Fruit fly (Drosophila melanogaster) whole organism, embryonic: ENCODE measurements around the gene CG1233.
A peak's percentile ranks its signal among the peaks of the same experiment; 100 is the strongest.

Experiments
- Antp ChIP-seq: fragments of 200-800 bp; sonication (Bioruptor generic); optimal IDR thresholded peaks from 3 replicates; lab custom pipeline; 2016; ENCODE audit warnings: missing biosample characterization, missing genetic modification characterization
- Awh ChIP-seq: fragments of 200-800 bp; sonication (Bioruptor generic); IDR thresholded peaks from 2 replicates; pipeline ENCODE4, ENCODE4 v1.3.6; 2022; ENCODE audit warnings: missing biosample characterization, missing genetic modification characterization
- B-H1 ChIP-seq: fragments of 200-800 bp; sonication (Bioruptor generic); IDR thresholded peaks from 3 replicates; pipeline ENCODE4 v1.3.6; 2022; ENCODE audit warnings: missing biosample characterization, missing genetic modification characterization
- CG10274 ChIP-seq: fragments of 200-800 bp; sonication (Bioruptor generic); optimal IDR thresholded peaks from 3 replicates; lab custom pipeline; 2017; ENCODE audit warnings: missing biosample characterization, mild to moderate bottlenecking, missing genetic modification characterization
- CG10565 ChIP-seq: fragments of 200-800 bp; sonication (Bioruptor generic); optimal IDR thresholded peaks from 3 replicates; lab custom pipeline; 2016; ENCODE audit warnings: missing biosample characterization, mild to moderate bottlenecking, missing genetic modification characterization
- CG12155 ChIP-seq: fragments of 200-800 bp; sonication (Bioruptor generic); optimal IDR thresholded peaks from 3 replicates; lab custom pipeline; 2016; ENCODE audit warnings: missing biosample characterization, missing genetic modification characterization
- CG15073 ChIP-seq: fragments of 200-800 bp; sonication (Bioruptor generic); optimal IDR thresholded peaks from 2 replicates; lab custom pipeline; 2016; ENCODE audit warnings: missing biosample characterization, missing genetic modification characterization
- CG1602 ChIP-seq: fragments of 200-800 bp; sonication (Bioruptor generic); optimal IDR thresholded peaks from 3 replicates; lab custom pipeline; 2016; ENCODE audit warnings: missing biosample characterization, missing genetic modification characterization
- CG16779 ChIP-seq: fragments of 200-800 bp; sonication (Bioruptor generic); IDR thresholded peaks from 2 replicates; pipeline ENCODE4 v1.3.6; 2022; ENCODE audit warnings: missing biosample characterization, missing genetic modification characterization
- CG16813 ChIP-seq: fragments of 200-800 bp; sonication (Bioruptor generic); IDR thresholded peaks from 3 replicates; pipeline ENCODE4 v1.3.6; 2022; ENCODE audit warnings: missing biosample characterization, missing genetic modification characterization; ENCODE audit not compliant: partially characterized antibody
- CG16815 ChIP-seq: fragments of 200-800 bp; sonication (Bioruptor generic); optimal IDR thresholded peaks from 3 replicates; lab custom pipeline; 2017; ENCODE audit warnings: missing biosample characterization, mild to moderate bottlenecking, missing genetic modification characterization
- CG1832 ChIP-seq: fragments of 200-800 bp; sonication (Bioruptor generic); optimal IDR thresholded peaks from 2 replicates; lab custom pipeline; 2017; ENCODE audit warnings: missing biosample characterization, mild to moderate bottlenecking, missing genetic modification characterization, inconsistent platforms
- CG32767 ChIP-seq: fragments of 200-800 bp; sonication (Bioruptor generic); IDR thresholded peaks from 2 replicates; pipeline ENCODE4 v1.3.6; 2022; ENCODE audit warnings: missing biosample characterization, missing genetic modification characterization
- CG3726 ChIP-seq: fragments of 200-800 bp; sonication (Bioruptor generic); IDR thresholded peaks from 3 replicates; pipeline ENCODE4, ENCODE4 v1.3.6; 2022; ENCODE audit warnings: missing biosample characterization, missing genetic modification characterization
- CG42726 ChIP-seq: fragments of 200-800 bp; sonication (Bioruptor generic); IDR thresholded peaks from 2 replicates; pipeline ENCODE4 v1.3.6; 2022; ENCODE audit warnings: missing biosample characterization, missing genetic modification characterization; ENCODE audit not compliant: partially characterized antibody
- CG4360 ChIP-seq: fragments of 200-800 bp; sonication (Bioruptor generic); IDR thresholded peaks from 2 replicates; pipeline ENCODE4 v1.3.6; 2022; ENCODE audit warnings: missing biosample characterization, missing genetic modification characterization
- CG4404 ChIP-seq: fragments of 200-800 bp; sonication (Bioruptor generic); IDR thresholded peaks from 2 replicates; pipeline ENCODE4 v1.3.6; 2022; ENCODE audit warnings: missing biosample characterization, missing genetic modification characterization
- CG5953 ChIP-seq: fragments of 200-800 bp; sonication (Bioruptor generic); IDR thresholded peaks from 2 replicates; pipeline ENCODE4 v1.3.6; 2022; ENCODE audit warnings: missing biosample characterization, missing genetic modification characterization
- CG6254 ChIP-seq: fragments of 200-800 bp; sonication (Bioruptor generic); optimal IDR thresholded peaks from 3 replicates; lab custom pipeline; 2017; ENCODE audit warnings: mild to moderate bottlenecking, missing biosample characterization, missing genetic modification reagents, missing genetic modification characterization
- CG8359 ChIP-seq: fragments of 200-800 bp; sonication (Bioruptor generic); optimal IDR thresholded peaks from 2 replicates; lab custom pipeline; 2017; ENCODE audit warnings: missing biosample characterization, mild to moderate bottlenecking, missing genetic modification characterization, borderline replicate concordance
- Dad ChIP-seq: fragments of 200-800 bp; sonication (Bioruptor generic); optimal IDR thresholded peaks from 3 replicates; lab custom pipeline; 2016; ENCODE audit warnings: missing biosample characterization, missing genetic modification characterization
- Dip2 ChIP-seq: fragments of 200-800 bp; sonication (Bioruptor generic); IDR thresholded peaks from 2 replicates; pipeline ENCODE4 v1.3.6; 2022; ENCODE audit warnings: missing biosample characterization, missing genetic modification characterization
- Dip3 ChIP-seq: fragments of 200-800 bp; sonication (Bioruptor generic); optimal IDR thresholded peaks from 3 replicates; lab custom pipeline; 2016; ENCODE audit warnings: missing biosample characterization, missing genetic modification characterization
- Doc3 ChIP-seq: fragments of 200-800 bp; sonication (Bioruptor generic); IDR thresholded peaks from 3 replicates; pipeline ENCODE4 v1.3.6; 2022; ENCODE audit warnings: missing biosample characterization, missing genetic modification characterization; ENCODE audit not compliant: partially characterized antibody
- Dp ChIP-seq: fragments of 200-800 bp; sonication (Bioruptor generic); optimal IDR thresholded peaks from 2 replicates; lab custom pipeline; 2018; ENCODE audit warnings: missing biosample characterization, mild to moderate bottlenecking, missing genetic modification characterization, moderate library complexity
- GATAe ChIP-seq: fragments of 200-800 bp; sonication (Bioruptor generic); conservative IDR thresholded peaks from 2 replicates; pipeline ENCODE4 v1.3.6; 2022; ENCODE audit warnings: missing biosample characterization, missing genetic modification characterization
- Lpt ChIP-seq: fragments of >200 bp; optimal IDR thresholded peaks from 2 replicates; lab custom pipeline; 2018; ENCODE audit warnings: missing biosample characterization, missing genetic modification characterization
- MESR4 ChIP-seq: fragments of 200-800 bp; sonication (Bioruptor generic); optimal IDR thresholded peaks from 2 replicates; lab custom pipeline; 2018; ENCODE audit warnings: missing biosample characterization, mild to moderate bottlenecking, missing genetic modification characterization, moderate library complexity
- Myb ChIP-seq: fragments of 200-800 bp; sonication (Bioruptor generic); optimal IDR thresholded peaks from 2 replicates; lab custom pipeline; 2016; ENCODE audit warnings: missing biosample characterization, missing genetic modification characterization
- Neu2 ChIP-seq: fragments of 200-800 bp; sonication (Bioruptor generic); optimal IDR thresholded peaks from 3 replicates; lab custom pipeline; 2016; ENCODE audit warnings: missing biosample characterization, missing genetic modification characterization, borderline replicate concordance
- Nf-YB ChIP-seq: fragments of 200-800 bp; sonication (Bioruptor generic); optimal IDR thresholded peaks from 3 replicates; lab custom pipeline; 2019; ENCODE audit warnings: missing biosample characterization, mild to moderate bottlenecking, missing genetic modification characterization, moderate library complexity
- Ravus ChIP-seq: fragments of 200-800 bp; sonication (Bioruptor generic); IDR thresholded peaks from 2 replicates; pipeline ENCODE4 v1.3.6; 2022; ENCODE audit warnings: missing biosample characterization, missing genetic modification characterization
- Scr ChIP-seq: fragments of 200-800 bp; sonication (Bioruptor generic); IDR thresholded peaks from 2 replicates; pipeline ENCODE4 v1.3.6; 2022; ENCODE audit warnings: missing biosample characterization, missing genetic modification characterization; ENCODE audit not compliant: partially characterized antibody
- Sin3A ChIP-seq: fragments of >200 bp; optimal IDR thresholded peaks from 2 replicates; lab custom pipeline; 2018
- ara ChIP-seq: fragments of 200-800 bp; sonication (Bioruptor generic); IDR thresholded peaks from 2 replicates; pipeline ENCODE4 v1.3.6; 2022; ENCODE audit warnings: missing biosample characterization, missing genetic modification characterization
- ase ChIP-seq: fragments of 200-800 bp; sonication (Bioruptor generic); IDR thresholded peaks from 3 replicates; pipeline ENCODE4 v1.3.6; 2022; ENCODE audit warnings: missing biosample characterization, missing genetic modification characterization
- cato ChIP-seq: fragments of 200-800 bp; sonication (Bioruptor generic); optimal IDR thresholded peaks from 2 replicates; lab custom pipeline; 2016; ENCODE audit warnings: missing biosample characterization, missing genetic modification characterization, borderline replicate concordance
- dati ChIP-seq: fragments of 200-800 bp; sonication (Bioruptor generic); IDR thresholded peaks from 2 replicates; pipeline ENCODE4 v1.3.6; 2022; ENCODE audit warnings: missing biosample characterization, missing genetic modification characterization
- dmrt99B ChIP-seq: fragments of 200-800 bp; sonication (Bioruptor generic); optimal IDR thresholded peaks from 2 replicates; lab custom pipeline; 2018; ENCODE audit warnings: missing biosample characterization, mild to moderate bottlenecking, missing genetic modification characterization, moderate library complexity
- eyg ChIP-seq: fragments of 200-800 bp; sonication (Bioruptor generic); optimal IDR thresholded peaks from 3 replicates; lab custom pipeline; 2016; ENCODE audit warnings: missing biosample characterization, missing genetic modification characterization
- gem ChIP-seq: fragments of 200-800 bp; sonication (Bioruptor generic); optimal IDR thresholded peaks from 2 replicates; lab custom pipeline; 2019; ENCODE audit warnings: missing biosample characterization, mild to moderate bottlenecking, missing genetic modification characterization, moderate library complexity
- her ChIP-seq: fragments of 200-800 bp; sonication (Bioruptor generic); optimal IDR thresholded peaks from 2 replicates; lab custom pipeline; 2016; ENCODE audit warnings: missing biosample characterization, missing genetic modification characterization
- lmd ChIP-seq: fragments of 200-800 bp; sonication (Bioruptor generic); IDR thresholded peaks from 2 replicates; pipeline ENCODE4 v1.3.6; 2022; ENCODE audit warnings: missing biosample characterization, missing genetic modification characterization
- mirr ChIP-seq: fragments of 200-800 bp; sonication (Bioruptor generic); optimal IDR thresholded peaks from 3 replicates; lab custom pipeline; 2018; ENCODE audit warnings: missing biosample characterization, mild to moderate bottlenecking, missing genetic modification characterization
- onecut ChIP-seq: fragments of 200-800 bp; sonication (Bioruptor generic); IDR thresholded peaks from 2 replicates; pipeline ENCODE4 v1.3.6; 2022; ENCODE audit warnings: missing biosample characterization, missing genetic modification characterization
- org-1 ChIP-seq: fragments of 200-800 bp; sonication (Bioruptor generic); optimal IDR thresholded peaks from 2 replicates; lab custom pipeline; 2017; ENCODE audit warnings: missing biosample characterization, missing genetic modification characterization
- pros ChIP-seq: fragments of 200-800 bp; sonication (Bioruptor generic); optimal IDR thresholded peaks from 3 replicates; lab custom pipeline; 2019; ENCODE audit warnings: missing biosample characterization, mild to moderate bottlenecking, missing genetic modification characterization, moderate library complexity
- sob ChIP-seq: fragments of 200-800 bp; sonication (Bioruptor generic); IDR thresholded peaks from 2 replicates; pipeline ENCODE4 v1.3.6; 2022; ENCODE audit warnings: missing biosample characterization, missing genetic modification characterization
- ttk ChIP-seq: fragments of 200-800 bp; sonication (Bioruptor generic); IDR thresholded peaks from 2 replicates; pipeline ENCODE4 v2.1.2; 2022; ENCODE audit warnings: missing biosample characterization, missing genetic modification characterization
- tx ChIP-seq: fragments of 200-800 bp; sonication (Bioruptor generic); optimal IDR thresholded peaks from 2 replicates; lab custom pipeline; 2016; ENCODE audit warnings: missing biosample characterization, missing genetic modification characterization

The CG1233 gene

DNA sequence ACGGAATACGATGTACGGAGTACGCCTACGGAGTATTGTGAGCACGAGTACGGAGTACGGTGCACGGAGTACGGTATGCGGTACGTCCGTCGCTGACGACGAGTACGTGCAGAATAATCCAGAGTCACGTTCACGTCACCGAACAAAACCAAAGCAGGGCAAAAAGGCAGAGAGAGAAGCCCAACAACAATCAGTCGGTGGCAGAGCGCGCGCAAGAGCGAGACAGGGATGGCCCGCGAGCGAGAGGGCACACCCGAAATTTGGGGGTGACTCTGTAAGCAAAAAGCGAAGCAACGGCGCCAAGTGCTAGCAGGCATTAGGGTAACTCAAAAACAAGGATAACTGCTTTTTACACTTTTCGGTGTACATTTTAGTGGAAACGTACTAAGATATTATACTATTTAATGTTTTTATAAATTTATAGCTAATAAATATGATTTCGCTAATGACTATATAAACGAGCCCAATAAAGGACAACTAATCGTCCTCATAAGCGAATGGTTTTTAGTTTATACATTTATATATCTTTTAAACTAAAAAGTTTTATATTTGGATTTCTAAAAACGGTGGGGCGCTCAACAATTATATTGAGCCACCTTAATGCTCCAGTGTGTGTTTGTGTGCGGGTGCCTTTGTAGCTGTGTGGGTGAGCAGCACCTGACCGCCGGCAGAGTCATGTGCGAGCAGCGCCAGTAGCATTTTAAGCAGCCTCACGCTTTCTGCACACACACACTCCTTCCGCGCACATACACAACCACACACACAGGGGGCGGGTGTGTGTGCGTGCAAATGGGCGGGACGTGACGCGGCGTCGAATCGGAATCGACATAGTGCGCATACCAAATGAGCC lies 16.2 kb downstream of the CG1233 start (continued):
- TF ChIP-seq B-H1 (GFP tag; lab: Robert Waterston, UW) (peak; percentile 48; the same call in 2 of the 3 replicates), her (no peak), CG16813 (no peak), GATAe (no peak), lmd (GFP tag; lab: Robert Waterston, UW) (peak; percentile 77), CG32767 (peak; percentile 72), CG16779 (no peak), dmrt99B (tag; lab: Kevin White, UChicago) (peak; percentile 95), cato (GFP tag; lab: Kevin White, UChicago) (peak; percentile 52), ase (GFP tag; lab: Robert Waterston, UW) (peak; percentile 38; the same call in 1 of the 3 replicates), CG10565 (peak; percentile 54), Scr (GFP tag; lab: Robert Waterston, UW) (no peak), eyg (GFP tag; lab: Kevin White, UChicago) (no peak), pros (GFP tag; lab: Kevin White, UChicago) (peak; percentile 43), CG1832 (peak; percentile 93), CG12155 (GFP tag; lab: Kevin White, UChicago) (peak; percentile 79), Awh (GFP tag; lab: Robert Waterston, UW) (peak; percentile 67), CG1602 (GFP tag; lab: Kevin White, UChicago) (peak; percentile 76), CG42726 (GFP tag; lab: Robert Waterston, UW) (no peak), Dip2 (no peak), CG10274 (GFP tag; lab: Kevin White, UChicago) (peak; percentile 71), CG8359 (peak; percentile 88), ttk (peak; percentile 60), Ravus (GFP tag; lab: Robert Waterston, UW) (peak; percentile 25), Dad (GFP tag; lab: Kevin White, UChicago) (no peak), Dp (peak; percentile 13), Myb (no peak), Doc3 (GFP tag; lab: Robert Waterston, UW) (no peak), Sin3A (lab: Kevin White, UChicago) (no peak), ara (GFP tag; lab: Robert Waterston, UW) (peak; percentile 66), CG3726 (GFP tag; lab: Robert Waterston, UW) (peak; percentile 63; the same call in 2 of the 3 replicates), Antp (GFP tag; lab: Kevin White, UChicago) (no peak), CG4404 (GFP tag; lab: Robert Waterston, UW) (peak; percentile 65), dati (GFP tag; lab: Robert Waterston, UW) (no peak), gem (tag; lab: Kevin White, UChicago) (peak; percentile 97), CG6254 (GFP tag; lab: Kevin White, UChicago) (peak; percentile 89), mirr (GFP tag; lab: Kevin White, UChicago) (no peak), CG5953 (GFP tag; lab: Robert Waterston, UW) (no peak), CG15073 (no peak), tx (GFP tag; lab: Kevin White, UChicago) (no peak), MESR4 (GFP tag; lab: Kevin White, UChicago) (peak; percentile 14), CG4360 (GFP tag; lab: Robert Waterston, UW) (peak; percentile 91), CG16815 (GFP tag; lab: Kevin White, UChicago) (peak; percentile 88), Neu2 (GFP tag; lab: Kevin White, UChicago) (no peak), Nf-YB (no peak), sob (GFP tag; lab: Robert Waterston, UW) (peak; percentile 74), onecut (GFP tag; lab: Robert Waterston, UW) (peak; percentile 71), Dip3 (peak; percentile 2), org-1 (GFP tag; lab: Kevin White, UChicago) (peak; percentile 86), Lpt (GFP tag; lab: Kevin White, UChicago) (no peak)
